Worm (Caenorhabditis elegans) whole organism, young adult: ENCODE measurements around the gene siah-1.

Experiments used
- B0035.1 ChIP-seq: sonication (generic microtip); optimal IDR thresholded peaks from 2 replicates; lab custom pipeline; 2016; ENCODE audit warnings: missing genetic modification characterization, mild to moderate bottlenecking, missing compliant biosample characterization, missing genotype, missing genetic modification reagents
- C06A6.2 ChIP-seq: fragments of 200-800 bp; sonication (Bioruptor generic); conservative IDR thresholded peaks from 2 replicates; pipeline ENCODE4 v1.3.6; 2022; ENCODE audit warnings: missing genetic modification characterization, missing compliant biosample characterization
- F22D6.2 ChIP-seq: sonication (generic microtip); optimal IDR thresholded peaks from 2 replicates; lab custom pipeline; 2016; ENCODE audit warnings: mild to moderate bottlenecking, missing genetic modification characterization, missing compliant biosample characterization
- ama-1 ChIP-seq, 3 experiments: fragments of 150-350 bp in 1 of 3; sonication (generic microtip) in 2 of 3; optimal IDR thresholded peaks; 2 replicates each; lab custom pipeline; 2014 to 2018; ENCODE audit warnings: missing biosample characterization in 2 of 3, missing genetic modification characterization in 2 of 3, missing genetic modification reagents in 2 of 3
- ccch-3 ChIP-seq: fragments of 200-800 bp; sonication (Bioruptor generic); optimal IDR thresholded peaks from 2 replicates; lab custom pipeline; 2018; ENCODE audit warnings: mild to moderate bottlenecking, missing genetic modification characterization, missing compliant biosample characterization
- pha-4 ChIP-seq: fragments of 150-350 bp; sonication (generic microtip); optimal IDR thresholded peaks from 2 replicates; lab custom pipeline; 2014; ENCODE audit warnings: missing biosample characterization, missing genetic modification reagents, missing genetic modification characterization
- snpc-4 ChIP-seq, 5 experiments: fragments of 150-350 bp in 1 of 5; sonication (generic microtip) in 4 of 5; optimal IDR thresholded peaks; 2 replicates each; lab custom pipeline; 2014 to 2018; ENCODE audit warnings: missing genetic modification characterization in 5 of 5, missing biosample characterization in 3 of 5, antibody characterized with exemption in 2 of 5, mild to moderate bottlenecking in 2 of 5, missing compliant biosample characterization in 2 of 5, missing genotype in 2 of 5, moderate library complexity in 2 of 5, missing genetic modification reagents in 1 of 5
- sptf-2 ChIP-seq: fragments of 200-800 bp; sonication (Bioruptor generic); optimal IDR thresholded peaks from 2 replicates; lab custom pipeline; 2018; ENCODE audit warnings: mild to moderate bottlenecking, missing genetic modification characterization, missing compliant biosample characterization
- tbx-9 ChIP-seq: sonication (generic microtip); optimal IDR thresholded peaks from 2 replicates; lab custom pipeline; 2016; ENCODE audit warnings: borderline replicate concordance, missing genetic modification characterization, inconsistent platforms, missing compliant biosample characterization
- unc-62 ChIP-seq: fragments of 150-350 bp; optimal IDR thresholded peaks from 2 replicates; lab custom pipeline; 2014; ENCODE audit warnings: missing biosample characterization, missing genetic modification reagents, missing genetic modification characterization
- ztf-6 ChIP-seq: fragments of 200-800 bp; sonication (Bioruptor generic); IDR thresholded peaks from 2 replicates; pipeline ENCODE4 v1.3.6; 2022; ENCODE audit warnings: missing genetic modification reagents, missing genetic modification characterization, missing compliant biosample characterization

ce11 chrIV:3764012-3764549 lies 20.2 kb downstream of the siah-1 start:
- TF ChIP-seq F22D6.2 (tag; lab: Kevin White, UChicago) = no peak
- no peak for TF ChIP-seq ccch-3 (GFP tag; lab: Kevin White, UChicago)
- no peak for TF ChIP-seq C06A6.2 (GFP tag; lab: Robert Waterston, UW)
- TF ChIP-seq pha-4 = no peak
- TF ChIP-seq sptf-2 = no peak
- TF ChIP-seq snpc-4 (GFP tag; optimal IDR thresholded peaks at IDR 0.05; lab: Kevin White, UChicago) = no peak
- TF ChIP-seq snpc-4 (tag; optimal IDR thresholded peaks at IDR 0.05; lab: Kevin White, UChicago) = no peak
- no peak for TF ChIP-seq unc-62 (GFP tag; lab: Kevin White, UChicago)
- no peak for TF ChIP-seq tbx-9 (tag; lab: Kevin White, UChicago)
- no peak for TF ChIP-seq ama-1 (optimal IDR thresholded peaks at IDR 0.05; lab: Kevin White, UChicago)
- no peak for TF ChIP-seq ama-1 (GFP tag; optimal IDR thresholded peaks at IDR 0.05; lab: Kevin White, UChicago)
- TF ChIP-seq ztf-6 (GFP tag; lab: Robert Waterston, UW) = no peak
- no peak for TF ChIP-seq B0035.1 (tag; lab: Kevin White, UChicago)
